Worm (Caenorhabditis elegans): ENCODE results near the gene clp-4.

ce11 chrIII:1819049-1819597, 1.0 kb upstream of the clp-4 start:
- TF ChIP-seq flt-1 (GFP tag; IDR thresholded peaks at IDR 0.05): no peak
- TF ChIP-seq T22C8.4 (GFP tag; IDR thresholded peaks at IDR 0.05): no peak
- no peak for TF ChIP-seq klf-2 (GFP tag; conservative IDR thresholded peaks at IDR 0.05)
- no peak for TF ChIP-seq tab-1 (GFP tag; IDR thresholded peaks at IDR 0.05)
- TF ChIP-seq med-1 (GFP tag; optimal IDR thresholded peaks at IDR 0.05; ENCODE audit: insufficient read depth): no peak
